Worm (Caenorhabditis elegans) whole organism, L1 larva: ENCODE measurements around the gene sre-50.
A peak's percentile ranks its signal among the peaks of the same experiment; 100 is the strongest.

Experiments
- C04F5.9 ChIP-seq: sonication (generic microtip); optimal IDR thresholded peaks from 2 replicates; lab custom pipeline; 2016; ENCODE audit warnings: missing genetic modification characterization, missing compliant biosample characterization
- C16A3.4 ChIP-seq: fragments of 150-350 bp; optimal IDR thresholded peaks from 2 replicates; lab custom pipeline; 2014; ENCODE audit warnings: missing biosample characterization, missing genetic modification characterization
- C34B4.2 ChIP-seq: sonication (generic microtip); optimal IDR thresholded peaks from 2 replicates; lab custom pipeline; 2017; ENCODE audit warnings: mild to moderate bottlenecking, missing genetic modification characterization, missing compliant biosample characterization
- F16B12.6 ChIP-seq: fragments of 150-350 bp; optimal IDR thresholded peaks from 2 replicates; lab custom pipeline; 2014; ENCODE audit warnings: missing biosample characterization, missing genetic modification characterization
- Y116A8C.19 ChIP-seq: sonication (generic microtip); optimal IDR thresholded peaks from 2 replicates; lab custom pipeline; 2016; ENCODE audit warnings: missing compliant biosample characterization, missing genetic modification characterization, borderline replicate concordance
- aha-1 ChIP-seq: fragments of 150-350 bp; optimal IDR thresholded peaks from 2 replicates; lab custom pipeline; 2014; ENCODE audit warnings: missing biosample characterization, missing genetic modification characterization
- alr-1 ChIP-seq: fragments of 200-800 bp; sonication (Bioruptor generic); optimal IDR thresholded peaks from 2 replicates; lab custom pipeline; 2018; ENCODE audit warnings: borderline replicate concordance, mild to moderate bottlenecking, missing genetic modification characterization, missing compliant biosample characterization
- ama-1 ChIP-seq: fragments of 150-350 bp; optimal IDR thresholded peaks from 2 replicates; lab custom pipeline; 2014
- blmp-1 ChIP-seq: fragments of 150-350 bp; optimal IDR thresholded peaks from 2 replicates; lab custom pipeline; 2014; ENCODE audit warnings: missing biosample characterization, missing genetic modification characterization
- ceh-63 ChIP-seq: fragments of 200-800 bp; sonication (Bioruptor generic); optimal IDR thresholded peaks from 2 replicates; lab custom pipeline; 2018; ENCODE audit warnings: mild to moderate bottlenecking, missing genetic modification characterization, missing compliant biosample characterization
- ceh-8 ChIP-seq: fragments of 200-800 bp; sonication (Bioruptor generic); optimal IDR thresholded peaks from 2 replicates; lab custom pipeline; 2018; ENCODE audit warnings: mild to moderate bottlenecking, missing genetic modification characterization, moderate library complexity, missing compliant biosample characterization
- ceh-82 ChIP-seq, 3 experiments: fragments of 150-350 bp in 1 of 3; sonication (generic microtip) in 2 of 3; optimal IDR thresholded peaks; 2 replicates each; lab custom pipeline; 2014 to 2017; ENCODE audit warnings: missing biosample characterization in 3 of 3, missing genetic modification characterization in 3 of 3
- ceh-90 ChIP-seq: sonication (generic microtip); optimal IDR thresholded peaks from 2 replicates; lab custom pipeline; 2016; ENCODE audit warnings: missing genetic modification characterization, missing compliant biosample characterization
- dpl-1 ChIP-seq, 3 experiments: fragments of 150-350 bp in 2 of 3; sonication (generic microtip) in 1 of 3; optimal IDR thresholded peaks; 2 replicates each; lab custom pipeline; 2014 to 2017; ENCODE audit warnings: missing biosample characterization in 3 of 3, missing genetic modification characterization in 3 of 3, missing genetic modification reagents in 3 of 3
- dsc-1 ChIP-seq: sonication (generic microtip); optimal IDR thresholded peaks from 2 replicates; lab custom pipeline; 2016; ENCODE audit warnings: mild to moderate bottlenecking, missing genetic modification characterization, missing compliant biosample characterization
- efl-1 ChIP-seq, 4 experiments: fragments of 150-350 bp; optimal IDR thresholded peaks in 3 of 4; peaks in 1 of 4; 1 replicate in 1 of 4; 2 replicates in 3 of 4; lab custom pipeline; 2014; ENCODE audit warnings: missing biosample characterization in 2 of 4, missing genetic modification characterization in 2 of 4, missing genetic modification reagents in 2 of 4
- efl-3 ChIP-seq: fragments of 200-800 bp; sonication (Bioruptor generic); optimal IDR thresholded peaks from 2 replicates; lab custom pipeline; 2018; ENCODE audit warnings: mild to moderate bottlenecking, missing genetic modification characterization, missing compliant biosample characterization
- elt-2 ChIP-seq: sonication (generic microtip); optimal IDR thresholded peaks from 2 replicates; lab custom pipeline; 2016; ENCODE audit warnings: missing genetic modification characterization, mild to moderate bottlenecking, inconsistent platforms, missing compliant biosample characterization, missing genetic modification reagents
- elt-3 ChIP-seq, 6 experiments: fragments of 150-350 bp in 1 of 6; sonication (generic microtip); optimal IDR thresholded peaks; 2 replicates each; lab custom pipeline; 2017 to 2018; ENCODE audit warnings: missing biosample characterization in 6 of 6, missing genetic modification characterization in 6 of 6, inconsistent platforms in 1 of 6
- fkh-4 ChIP-seq: sonication (generic microtip); optimal IDR thresholded peaks from 2 replicates; lab custom pipeline; 2016; ENCODE audit warnings: missing compliant biosample characterization, missing genetic modification characterization, borderline replicate concordance
- fkh-8 ChIP-seq: sonication (generic microtip); optimal IDR thresholded peaks from 2 replicates; lab custom pipeline; 2016; ENCODE audit warnings: mild to moderate bottlenecking, missing genetic modification characterization, missing compliant biosample characterization
- hpl-2 ChIP-seq: fragments of 150-350 bp; optimal IDR thresholded peaks from 2 replicates; lab custom pipeline; 2014; ENCODE audit warnings: missing biosample characterization, missing genetic modification reagents, missing genetic modification characterization
- irx-1 ChIP-seq: sonication (generic microtip); optimal IDR thresholded peaks from 2 replicates; lab custom pipeline; 2016; ENCODE audit warnings: missing genetic modification characterization, missing compliant biosample characterization
- isw-1 ChIP-seq: fragments of 200-800 bp; sonication (Bioruptor generic); IDR thresholded peaks from 2 replicates; pipeline ENCODE4 v1.3.6; 2022; ENCODE audit warnings: missing genetic modification characterization, missing compliant biosample characterization
- jun-1 ChIP-seq: fragments of 150-350 bp; optimal IDR thresholded peaks from 2 replicates; lab custom pipeline; 2014; ENCODE audit warnings: missing biosample characterization, missing genetic modification reagents, missing genetic modification characterization
- lin-13 ChIP-seq: fragments of 150-350 bp; optimal IDR thresholded peaks from 2 replicates; lab custom pipeline; 2014; ENCODE audit warnings: missing biosample characterization, missing genetic modification reagents, missing genetic modification characterization
- lin-15B ChIP-seq: fragments of 150-350 bp; sonication (generic microtip); optimal IDR thresholded peaks from 3 replicates; lab custom pipeline; 2014; ENCODE audit warnings: missing biosample characterization, missing genetic modification characterization
- lin-35 ChIP-seq, 2 experiments: fragments of 150-350 bp; optimal IDR thresholded peaks; 2 replicates each; lab custom pipeline; 2014; ENCODE audit warnings: missing biosample characterization in 2 of 2, missing genetic modification characterization in 2 of 2, missing genetic modification reagents in 2 of 2
- lin-39 ChIP-seq: fragments of 150-350 bp; optimal IDR thresholded peaks from 2 replicates; lab custom pipeline; 2014; ENCODE audit warnings: missing biosample characterization, missing genetic modification reagents, missing genetic modification characterization
- lir-3 ChIP-seq: sonication (generic microtip); optimal IDR thresholded peaks from 2 replicates; lab custom pipeline; 2016; ENCODE audit warnings: mild to moderate bottlenecking, missing genetic modification characterization, moderate library complexity, missing compliant biosample characterization; ENCODE audit not compliant: poor library complexity
- lsy-2 ChIP-seq, 2 experiments: fragments of 150-350 bp; optimal IDR thresholded peaks; 2 replicates each; lab custom pipeline; 2014; ENCODE audit warnings: missing biosample characterization in 2 of 2, missing genetic modification characterization in 2 of 2
- mef-2 ChIP-seq: fragments of 150-350 bp; optimal IDR thresholded peaks from 2 replicates; lab custom pipeline; 2014; ENCODE audit warnings: missing biosample characterization, missing genetic modification characterization
- mep-1 ChIP-seq: fragments of 150-350 bp; optimal IDR thresholded peaks from 2 replicates; lab custom pipeline; 2014; ENCODE audit warnings: missing biosample characterization, missing genetic modification characterization
- nhr-11 ChIP-seq: fragments of 150-350 bp; optimal IDR thresholded peaks from 2 replicates; lab custom pipeline; 2014; ENCODE audit warnings: missing biosample characterization, missing genetic modification characterization
- nhr-19 ChIP-seq: fragments of 200-800 bp; sonication (Bioruptor generic); conservative IDR thresholded peaks from 2 replicates; pipeline ENCODE4 v1.3.6; 2022; ENCODE audit warnings: missing genetic modification characterization, missing compliant biosample characterization
- nhr-20 ChIP-seq: sonication (generic microtip); optimal IDR thresholded peaks from 2 replicates; lab custom pipeline; 2016; ENCODE audit warnings: mild to moderate bottlenecking, missing genetic modification characterization, missing compliant biosample characterization
- nhr-47 ChIP-seq: sonication (generic microtip); optimal IDR thresholded peaks from 2 replicates; lab custom pipeline; 2016; ENCODE audit warnings: mild to moderate bottlenecking, missing genetic modification characterization, moderate library complexity, missing compliant biosample characterization
- nhr-71 ChIP-seq: sonication (generic microtip); optimal IDR thresholded peaks from 2 replicates; lab custom pipeline; 2016; ENCODE audit warnings: mild to moderate bottlenecking, missing genetic modification characterization, moderate library complexity, missing compliant biosample characterization
- nhr-77 ChIP-seq: fragments of 150-350 bp; optimal IDR thresholded peaks from 2 replicates; lab custom pipeline; 2014; ENCODE audit warnings: missing biosample characterization, missing genetic modification characterization
- nhr-84 ChIP-seq: sonication (generic microtip); optimal IDR thresholded peaks from 2 replicates; lab custom pipeline; 2017; ENCODE audit warnings: missing biosample characterization, missing genetic modification characterization
- nhr-90 ChIP-seq: sonication (generic microtip); optimal IDR thresholded peaks from 2 replicates; lab custom pipeline; 2016; ENCODE audit warnings: mild to moderate bottlenecking, missing genetic modification characterization, missing compliant biosample characterization; ENCODE audit not compliant: poor library complexity
- pax-3 ChIP-seq: fragments of 200-800 bp; sonication (Bioruptor generic); optimal IDR thresholded peaks from 2 replicates; lab custom pipeline; 2018; ENCODE audit warnings: mild to moderate bottlenecking, missing genetic modification characterization, moderate library complexity, missing compliant biosample characterization
- snpc-4 ChIP-seq: fragments of 150-350 bp; optimal IDR thresholded peaks from 2 replicates; lab custom pipeline; 2014; ENCODE audit warnings: missing biosample characterization, missing genetic modification characterization
- snu-23 ChIP-seq: sonication (generic microtip); optimal IDR thresholded peaks from 2 replicates; lab custom pipeline; 2016; ENCODE audit warnings: missing genetic modification characterization, missing compliant biosample characterization
- sox-4 ChIP-seq: sonication (generic microtip); optimal IDR thresholded peaks from 2 replicates; lab custom pipeline; 2016; ENCODE audit warnings: missing genetic modification characterization, missing compliant biosample characterization
- sptf-1 ChIP-seq: fragments of 150-350 bp; optimal IDR thresholded peaks from 2 replicates; lab custom pipeline; 2014; ENCODE audit warnings: missing biosample characterization, missing genetic modification characterization
- tbx-2 ChIP-seq: sonication (generic microtip); optimal IDR thresholded peaks from 2 replicates; lab custom pipeline; 2016; ENCODE audit warnings: missing genetic modification characterization, missing compliant biosample characterization
- unc-62 ChIP-seq: fragments of 150-350 bp; optimal IDR thresholded peaks from 2 replicates; lab custom pipeline; 2014; ENCODE audit warnings: missing biosample characterization, missing genetic modification reagents, missing genetic modification characterization
- unc-86 ChIP-seq: sonication (generic microtip); optimal IDR thresholded peaks from 2 replicates; lab custom pipeline; 2016; ENCODE audit warnings: missing genetic modification characterization, missing compliant biosample characterization
- unc-98 ChIP-seq: fragments of 200-800 bp; sonication (Bioruptor generic); IDR thresholded peaks from 2 replicates; pipeline ENCODE4 v1.3.6; 2022; ENCODE audit warnings: missing genetic modification characterization, missing compliant biosample characterization
- zag-1 ChIP-seq: fragments of 150-350 bp; optimal IDR thresholded peaks from 2 replicates; lab custom pipeline; 2014; ENCODE audit warnings: missing biosample characterization, missing genetic modification characterization
- zip-4 ChIP-seq: fragments of 200-800 bp; sonication (Bioruptor generic); optimal IDR thresholded peaks from 2 replicates; lab custom pipeline; 2018; ENCODE audit warnings: mild to moderate bottlenecking, missing genetic modification characterization, moderate library complexity, missing compliant biosample characterization
- ztf-11 ChIP-seq, 2 experiments: sonication (generic microtip); optimal IDR thresholded peaks; 2 replicates each; lab custom pipeline; 2016 to 2017; ENCODE audit warnings: missing genetic modification characterization in 2 of 2, missing biosample characterization in 1 of 2, missing compliant biosample characterization in 1 of 2

sre-50 gene

ce11 chrII:12339152-12339551 is 35.8 kb downstream of the sre-50 start:
- peak; percentile 64 for TF ChIP-seq isw-1 (GFP tag; lab: Robert Waterston, UW)
- no peak for TF ChIP-seq elt-2 (tag; lab: Kevin White, UChicago)
- TF ChIP-seq mep-1 (tag; lab: Kevin White, UChicago): peak; percentile 80
- TF ChIP-seq ztf-11 (tag; optimal IDR thresholded peaks at IDR 0.05; lab: Kevin White, UChicago): peak in 1 of 2 experiments; percentile 25
- peak; percentile 60 for TF ChIP-seq unc-86
- peak; percentile 12 for TF ChIP-seq lin-15B (tag; lab: Kevin White, UChicago)
- TF ChIP-seq tbx-2 (tag; lab: Kevin White, UChicago): peak; percentile 75
- peak; percentile 64 for TF ChIP-seq lin-13 (GFP tag; lab: Kevin White, UChicago)
- TF ChIP-seq jun-1 (tag; lab: Kevin White, UChicago): peak; percentile 30
- TF ChIP-seq C16A3.4 (tag; lab: Kevin White, UChicago): peak; percentile 71
- peak; percentile 67 to 83 for TF ChIP-seq lin-35 (GFP tag; optimal IDR thresholded peaks at IDR 0.05; lab: Kevin White, UChicago)
- TF ChIP-seq pax-3 (tag; lab: Kevin White, UChicago): peak; percentile 60
- peak; percentile 76 for TF ChIP-seq efl-1 (optimal IDR thresholded peaks at IDR 0.05; lab: Kevin White, UChicago)
- peak; percentile 68 to 95 for TF ChIP-seq efl-1 (GFP tag; optimal IDR thresholded peaks at IDR 0.05 in 1 of 2; lab: Kevin White, UChicago)
- no peak for TF ChIP-seq ceh-63 (GFP tag; lab: Kevin White, UChicago)
- peak; percentile 72 for TF ChIP-seq fkh-8 (tag; lab: Kevin White, UChicago)
- peak; percentile 43 for TF ChIP-seq F16B12.6 (tag; lab: Kevin White, UChicago)
- TF ChIP-seq hpl-2 (GFP tag; lab: Kevin White, UChicago): peak; percentile 33
- TF ChIP-seq mef-2: no peak
- TF ChIP-seq elt-3 (tag; optimal IDR thresholded peaks at IDR 0.05; lab: Kevin White, UChicago): peak in 2 of 6 experiments; percentile 22 to 27
- TF ChIP-seq fkh-4: no peak
- no peak for TF ChIP-seq nhr-77 (tag; lab: Kevin White, UChicago)
- no peak for TF ChIP-seq nhr-84
- TF ChIP-seq ceh-90 (tag; lab: Kevin White, UChicago): no peak
- TF ChIP-seq irx-1 (tag; lab: Kevin White, UChicago): no peak
- peak; percentile 85 for TF ChIP-seq snu-23 (GFP tag; lab: Kevin White, UChicago)
- no peak for TF ChIP-seq ceh-8 (GFP tag; lab: Kevin White, UChicago)
- TF ChIP-seq nhr-11 (tag; lab: Kevin White, UChicago): no peak
- TF ChIP-seq dpl-1 (GFP tag; optimal IDR thresholded peaks at IDR 0.05; lab: Kevin White, UChicago): peak; percentile 64 to 73 (median 68)
- peak; percentile 17 for TF ChIP-seq lin-39 (tag; lab: Kevin White, UChicago)
- TF ChIP-seq nhr-47 (tag; lab: Kevin White, UChicago): peak; percentile 74
- no peak for TF ChIP-seq aha-1 (tag; lab: Kevin White, UChicago)
- no peak for TF ChIP-seq efl-3 (GFP tag; lab: Kevin White, UChicago)
- TF ChIP-seq sox-4 (tag; lab: Kevin White, UChicago): peak; percentile 2
- TF ChIP-seq unc-62 (GFP tag; lab: Kevin White, UChicago): no peak
- peak; percentile 23 for TF ChIP-seq C04F5.9
- TF ChIP-seq zip-4 (GFP tag; lab: Kevin White, UChicago): no peak
- TF ChIP-seq Y116A8C.19: no peak
- peak; percentile 77 for TF ChIP-seq blmp-1 (tag; lab: Kevin White, UChicago)
- peak; percentile 25 for TF ChIP-seq snpc-4
- peak; percentile 65 for TF ChIP-seq nhr-90 (tag; lab: Kevin White, UChicago)
- TF ChIP-seq ceh-82 (tag; optimal IDR thresholded peaks at IDR 0.05; lab: Kevin White, UChicago): peak; percentile 14 to 80 (median 47)
- no peak for TF ChIP-seq unc-98 (GFP tag; lab: Robert Waterston, UW)
- TF ChIP-seq C34B4.2: no peak
- TF ChIP-seq sptf-1 (tag; lab: Kevin White, UChicago): no peak
- no peak for TF ChIP-seq zag-1 (tag; lab: Kevin White, UChicago)
- no peak for TF ChIP-seq alr-1
- TF ChIP-seq nhr-20 (tag; lab: Kevin White, UChicago): peak; percentile 74
- no peak for TF ChIP-seq ama-1 (lab: Kevin White, UChicago)
- peak; percentile 7 for TF ChIP-seq lir-3 (tag; lab: Kevin White, UChicago)
- peak; percentile 81 for TF ChIP-seq dsc-1 (tag; lab: Kevin White, UChicago)
- peak; percentile 80 for TF ChIP-seq nhr-71
- TF ChIP-seq nhr-19 (GFP tag; lab: Robert Waterston, UW): peak; percentile 62
- peak; percentile 91 to 95 for TF ChIP-seq lsy-2 (tag; optimal IDR thresholded peaks at IDR 0.05; lab: Kevin White, UChicago)
